Worm (Caenorhabditis elegans) whole organism, early embryonic: ENCODE measurements around the gene C25F9.11.

Source experiments
- B0310.2 ChIP-seq: sonication (generic microtip); optimal IDR thresholded peaks from 2 replicates; lab custom pipeline; 2016; ENCODE audit warnings: mild to moderate bottlenecking, missing genetic modification characterization, missing compliant biosample characterization
- F13C5.2 ChIP-seq: sonication (generic microtip); optimal IDR thresholded peaks from 2 replicates; lab custom pipeline; 2017; ENCODE audit warnings: mild to moderate bottlenecking, missing genetic modification characterization, inconsistent platforms, missing compliant biosample characterization
- aly-1 ChIP-seq: sonication (generic microtip); optimal IDR thresholded peaks from 2 replicates; lab custom pipeline; 2016; ENCODE audit warnings: missing genetic modification characterization, missing compliant biosample characterization
- ama-1 ChIP-seq: fragments of 150-350 bp; optimal IDR thresholded peaks from 2 replicates; lab custom pipeline; 2014
- ceh-13 ChIP-seq: fragments of 200-800 bp; sonication (Bioruptor generic); optimal IDR thresholded peaks from 2 replicates; lab custom pipeline; 2018; ENCODE audit warnings: mild to moderate bottlenecking, missing genetic modification characterization, missing compliant biosample characterization
- ceh-36 ChIP-seq: sonication (generic microtip); optimal IDR thresholded peaks from 2 replicates; lab custom pipeline; 2016; ENCODE audit warnings: missing genetic modification characterization, inconsistent platforms, missing compliant biosample characterization
- ets-7 ChIP-seq: sonication (generic microtip); optimal IDR thresholded peaks from 2 replicates; lab custom pipeline; 2016; ENCODE audit warnings: missing genotype, missing genetic modification characterization, missing compliant biosample characterization
- flt-1 ChIP-seq: fragments of 200-800 bp; sonication (Bioruptor generic); IDR thresholded peaks from 2 replicates; pipeline ENCODE4 v1.3.6; 2022; ENCODE audit warnings: missing genetic modification characterization, missing compliant biosample characterization
- hmbx-1 ChIP-seq: sonication (generic microtip); optimal IDR thresholded peaks from 2 replicates; lab custom pipeline; 2016; ENCODE audit warnings: mild to moderate bottlenecking, missing genetic modification characterization, missing compliant biosample characterization
- hmg-4 ChIP-seq: fragments of 200-800 bp; sonication (Bioruptor generic); optimal IDR thresholded peaks from 2 replicates; lab custom pipeline; 2018; ENCODE audit warnings: mild to moderate bottlenecking, missing genetic modification characterization, missing compliant biosample characterization
- hnd-1 ChIP-seq: sonication (generic microtip); optimal IDR thresholded peaks from 2 replicates; lab custom pipeline; 2016; ENCODE audit warnings: missing genetic modification characterization, missing compliant biosample characterization
- sea-1 ChIP-seq: fragments of 200-800 bp; sonication (Bioruptor generic); conservative IDR thresholded peaks from 2 replicates; pipeline ENCODE4 v1.3.6; 2022; ENCODE audit warnings: missing genetic modification characterization, missing compliant biosample characterization
- tbx-11 ChIP-seq: fragments of 200-800 bp; sonication (Bioruptor generic); IDR thresholded peaks from 2 replicates; pipeline ENCODE4 v1.3.6; 2022; ENCODE audit warnings: missing genetic modification characterization, missing compliant biosample characterization
- tbx-37 ChIP-seq: fragments of 200-800 bp; sonication (Bioruptor generic); conservative IDR thresholded peaks from 2 replicates; pipeline ENCODE4 v1.3.6; 2022; ENCODE audit warnings: missing genetic modification reagents, missing genetic modification characterization, missing compliant biosample characterization

- TF ChIP-seq hmg-4 (GFP tag; lab: Kevin White, UChicago) (no peak), ceh-13 (GFP tag; lab: Kevin White, UChicago) (no peak), hnd-1 (tag; lab: Kevin White, UChicago) (no peak), ama-1 (lab: Kevin White, UChicago) (no peak), hmbx-1 (tag; lab: Kevin White, UChicago) (no peak), ets-7 (tag; lab: Kevin White, UChicago) (no peak), tbx-11 (GFP tag; lab: Robert Waterston, UW) (no peak), flt-1 (GFP tag; lab: Robert Waterston, UW) (no peak), B0310.2 (tag; lab: Kevin White, UChicago) (no peak), ceh-36 (tag; lab: Kevin White, UChicago) (no peak), aly-1 (no peak), sea-1 (GFP tag; lab: Robert Waterston, UW) (no peak), tbx-37 (GFP tag; lab: Robert Waterston, UW) (no peak), F13C5.2 (tag; lab: Kevin White, UChicago) (no peak)
Measured at ce11 chrV:19436307-19436706, 3.4 kb upstream of the C25F9.11 start, which contains the start of gene C25F9.14.
